Fruit fly (Drosophila melanogaster) whole organism, embryonic: ENCODE data around the gene asl.

Source experiments
- BEAF-32 ChIP-seq: fragments of 200-800 bp; sonication (Bioruptor generic); optimal IDR thresholded peaks from 3 replicates; lab custom pipeline; 2017; ENCODE audit warnings: missing biosample characterization, missing genetic modification characterization, mild to moderate bottlenecking, moderate library complexity, missing genetic modification reagents
- CG11504 ChIP-seq: fragments of 200-800 bp; sonication (Bioruptor generic); optimal IDR thresholded peaks from 3 replicates; lab custom pipeline; 2019; ENCODE audit warnings: missing biosample characterization, mild to moderate bottlenecking, missing genetic modification characterization, moderate library complexity
- CG12155 ChIP-seq: fragments of 200-800 bp; sonication (Bioruptor generic); optimal IDR thresholded peaks from 3 replicates; lab custom pipeline; 2016; ENCODE audit warnings: missing biosample characterization, missing genetic modification characterization
- CG12659 ChIP-seq: fragments of 200-800 bp; sonication (Bioruptor generic); optimal IDR thresholded peaks from 3 replicates; lab custom pipeline; 2017; ENCODE audit warnings: mild to moderate bottlenecking, missing biosample characterization, missing genetic modification reagents, missing genetic modification characterization
- CG13287 ChIP-seq: fragments of 200-800 bp; sonication (Bioruptor generic); IDR thresholded peaks from 2 replicates; pipeline ENCODE4 v1.3.6; 2022; ENCODE audit warnings: missing biosample characterization, missing genetic modification characterization; ENCODE audit not compliant: partially characterized antibody
- CG13296 ChIP-seq: fragments of 200-800 bp; sonication (Bioruptor generic); optimal IDR thresholded peaks from 3 replicates; lab custom pipeline; 2018; ENCODE audit warnings: missing biosample characterization, mild to moderate bottlenecking, missing genetic modification characterization
- CG15514 ChIP-seq: fragments of 200-800 bp; sonication (Bioruptor generic); optimal IDR thresholded peaks from 3 replicates; lab custom pipeline; 2017; ENCODE audit warnings: missing biosample characterization, missing genetic modification characterization, mild to moderate bottlenecking, moderate library complexity, missing genetic modification reagents
- CG16779 ChIP-seq: fragments of 200-800 bp; sonication (Bioruptor generic); IDR thresholded peaks from 2 replicates; pipeline ENCODE4 v1.3.6; 2022; ENCODE audit warnings: missing biosample characterization, missing genetic modification characterization
- CG17385 ChIP-seq: fragments of 200-800 bp; sonication (Bioruptor generic); optimal IDR thresholded peaks from 3 replicates; lab custom pipeline; 2018; ENCODE audit warnings: missing biosample characterization, mild to moderate bottlenecking, missing genetic modification characterization
- CG17568 ChIP-seq: fragments of 200-800 bp; sonication (Bioruptor generic); optimal IDR thresholded peaks from 2 replicates; lab custom pipeline; 2018; ENCODE audit warnings: missing biosample characterization, mild to moderate bottlenecking, missing genetic modification characterization, moderate library complexity
- CG2116 ChIP-seq: fragments of 200-800 bp; sonication (Bioruptor generic); optimal IDR thresholded peaks from 3 replicates; lab custom pipeline; 2018; ENCODE audit warnings: missing biosample characterization, mild to moderate bottlenecking, missing genetic modification characterization
- CG2202 ChIP-seq: fragments of 200-800 bp; sonication (Bioruptor generic); optimal IDR thresholded peaks from 2 replicates; lab custom pipeline; 2018; ENCODE audit warnings: missing biosample characterization, mild to moderate bottlenecking, missing genetic modification characterization
- CG34224 ChIP-seq: fragments of 200-800 bp; sonication (Bioruptor generic); IDR thresholded peaks from 3 replicates; pipeline ENCODE4 v1.3.6; 2022; ENCODE audit warnings: missing biosample characterization, missing genetic modification characterization; ENCODE audit not compliant: partially characterized antibody
- CG34376 ChIP-seq: fragments of 200-800 bp; sonication (Bioruptor generic); optimal IDR thresholded peaks from 2 replicates; lab custom pipeline; 2018; ENCODE audit warnings: missing biosample characterization, mild to moderate bottlenecking, missing genetic modification characterization
- CG4854 ChIP-seq: fragments of 200-800 bp; sonication (Bioruptor generic); optimal IDR thresholded peaks from 2 replicates; lab custom pipeline; 2016; ENCODE audit warnings: missing biosample characterization, missing genetic modification characterization, inconsistent platforms
- CG8359 ChIP-seq: fragments of 200-800 bp; sonication (Bioruptor generic); optimal IDR thresholded peaks from 2 replicates; lab custom pipeline; 2017; ENCODE audit warnings: missing biosample characterization, mild to moderate bottlenecking, missing genetic modification characterization, borderline replicate concordance
- Dll ChIP-seq: fragments of 200-800 bp; sonication (Bioruptor generic); IDR thresholded peaks from 4 replicates; pipeline ENCODE4 v1.3.6; 2022; ENCODE audit warnings: missing biosample characterization, missing genetic modification characterization; ENCODE audit not compliant: partially characterized antibody
- Dp ChIP-seq: fragments of 200-800 bp; sonication (Bioruptor generic); optimal IDR thresholded peaks from 2 replicates; lab custom pipeline; 2018; ENCODE audit warnings: missing biosample characterization, mild to moderate bottlenecking, missing genetic modification characterization, moderate library complexity
- E2f2 ChIP-seq: fragments of 200-800 bp; sonication (Bioruptor generic); IDR thresholded peaks from 2 replicates; pipeline ENCODE4 v1.3.6; 2022; ENCODE audit warnings: missing biosample characterization, missing genetic modification characterization
- Hmx ChIP-seq: fragments of 200-800 bp; sonication (Bioruptor generic); optimal IDR thresholded peaks from 2 replicates; lab custom pipeline; 2016; ENCODE audit warnings: missing biosample characterization, missing genetic modification characterization
- Hr51 ChIP-seq, 2 experiments: fragments of 200-800 bp; sonication (Bioruptor generic); optimal IDR thresholded peaks; 2 replicates in 1 of 2; 3 replicates in 1 of 2; lab custom pipeline; 2016 to 2018; ENCODE audit warnings: missing biosample characterization in 2 of 2, missing genetic modification characterization in 2 of 2, mild to moderate bottlenecking in 1 of 2, moderate library complexity in 1 of 2
- MBD-R2 ChIP-seq: fragments of 200-800 bp; sonication (Bioruptor generic); IDR thresholded peaks from 2 replicates; pipeline ENCODE4 v1.3.6; 2022; ENCODE audit warnings: missing biosample characterization, missing genetic modification characterization
- Myb ChIP-seq: fragments of 200-800 bp; sonication (Bioruptor generic); optimal IDR thresholded peaks from 2 replicates; lab custom pipeline; 2016; ENCODE audit warnings: missing biosample characterization, missing genetic modification characterization
- NC2α ChIP-seq: fragments of 200-800 bp; sonication (Bioruptor generic); optimal IDR thresholded peaks from 2 replicates; lab custom pipeline; 2016; ENCODE audit warnings: missing biosample characterization, missing genetic modification characterization
- Usf ChIP-seq: fragments of 200-800 bp; sonication (Bioruptor generic); optimal IDR thresholded peaks from 2 replicates; lab custom pipeline; 2017; ENCODE audit warnings: missing genotype, missing biosample characterization, missing genetic modification characterization
- ac ChIP-seq: fragments of 200-800 bp; sonication (Bioruptor generic); optimal IDR thresholded peaks from 3 replicates; lab custom pipeline; 2017; ENCODE audit warnings: missing biosample characterization, mild to moderate bottlenecking, missing genetic modification characterization
- ash1 ChIP-seq: fragments of 200-800 bp; sonication (Bioruptor generic); optimal IDR thresholded peaks from 2 replicates; lab custom pipeline; 2018; ENCODE audit warnings: missing biosample characterization, mild to moderate bottlenecking, missing genetic modification characterization
- bigmax ChIP-seq: fragments of 200-800 bp; sonication (Bioruptor generic); optimal IDR thresholded peaks from 2 replicates; lab custom pipeline; 2018; ENCODE audit warnings: missing biosample characterization, mild to moderate bottlenecking, missing genetic modification characterization
- br ChIP-seq: fragments of >200 bp; optimal IDR thresholded peaks from 2 replicates; lab custom pipeline; 2017
- chif ChIP-seq, 2 experiments: fragments of 200-800 bp; sonication (Bioruptor generic); optimal IDR thresholded peaks; 3 replicates each; lab custom pipeline; 2016; ENCODE audit warnings: missing biosample characterization in 2 of 2, missing genetic modification characterization in 2 of 2
- crp ChIP-seq, 2 experiments: fragments of 200-800 bp; sonication (Bioruptor generic); optimal IDR thresholded peaks; 2 replicates in 1 of 2; 3 replicates in 1 of 2; lab custom pipeline; 2017; ENCODE audit warnings: missing biosample characterization in 2 of 2, missing genetic modification characterization in 2 of 2, mild to moderate bottlenecking in 1 of 2, moderate library complexity in 1 of 2
- danr ChIP-seq: fragments of 200-800 bp; sonication (Bioruptor generic); IDR thresholded peaks from 2 replicates; pipeline ENCODE4 v1.3.6; 2022; ENCODE audit warnings: missing biosample characterization, missing genetic modification characterization
- ems ChIP-seq: fragments of 200-800 bp; sonication (Bioruptor generic); optimal IDR thresholded peaks from 3 replicates; lab custom pipeline; 2016; ENCODE audit warnings: missing biosample characterization, missing genetic modification characterization
- eve ChIP-seq, 2 experiments: fragments of >200 bp; optimal IDR thresholded peaks; 2 replicates each; lab custom pipeline; 2017; ENCODE audit warnings: missing biosample characterization in 2 of 2, missing genetic modification characterization in 2 of 2
- ewg ChIP-seq: fragments of 200-800 bp; sonication (Bioruptor generic); optimal IDR thresholded peaks from 3 replicates; lab custom pipeline; 2017; ENCODE audit warnings: mild to moderate bottlenecking, missing biosample characterization, missing genetic modification reagents, missing genetic modification characterization
- fd96Cb ChIP-seq: fragments of 200-800 bp; sonication (Bioruptor generic); optimal IDR thresholded peaks from 2 replicates; lab custom pipeline; 2018; ENCODE audit warnings: missing biosample characterization, mild to moderate bottlenecking, missing genetic modification characterization, moderate library complexity
- ftz-f1 ChIP-seq: fragments of 200-800 bp; sonication (Bioruptor generic); optimal IDR thresholded peaks from 2 replicates; lab custom pipeline; 2016; ENCODE audit warnings: missing biosample characterization, missing genetic modification characterization
- gcm2 ChIP-seq: fragments of 200-800 bp; sonication (Bioruptor generic); optimal IDR thresholded peaks from 2 replicates; lab custom pipeline; 2016; ENCODE audit warnings: missing biosample characterization, missing genetic modification characterization
- jing ChIP-seq: fragments of 200-800 bp; sonication (Bioruptor generic); optimal IDR thresholded peaks from 2 replicates; lab custom pipeline; 2018; ENCODE audit warnings: missing biosample characterization, mild to moderate bottlenecking, missing genetic modification characterization
- luna ChIP-seq: fragments of 200-800 bp; sonication (Bioruptor generic); optimal IDR thresholded peaks from 2 replicates; lab custom pipeline; 2016; ENCODE audit warnings: missing biosample characterization, missing genetic modification characterization
- pita ChIP-seq: fragments of 200-800 bp; sonication (Bioruptor generic); optimal IDR thresholded peaks from 2 replicates; lab custom pipeline; 2017; ENCODE audit warnings: missing biosample characterization, mild to moderate bottlenecking, missing genetic modification characterization
- pzg ChIP-seq: fragments of 200-800 bp; sonication (Bioruptor generic); optimal IDR thresholded peaks from 3 replicates; lab custom pipeline; 2018; ENCODE audit warnings: missing biosample characterization, mild to moderate bottlenecking, missing genetic modification characterization, moderate library complexity
- ro ChIP-seq: fragments of 200-800 bp; sonication (Bioruptor generic); IDR thresholded peaks from 2 replicates; pipeline ENCODE4 v1.3.6; 2022; ENCODE audit warnings: missing biosample characterization, missing genetic modification characterization
- row ChIP-seq: fragments of 200-800 bp; sonication (Bioruptor generic); IDR thresholded peaks from 3 replicates; pipeline ENCODE4 v1.3.6; 2022; ENCODE audit warnings: missing biosample characterization, missing genetic modification characterization
- sc ChIP-seq, 3 experiments: fragments of >200 bp in 2 of 3; fragments of 200-800 bp in 1 of 3; sonication (Bioruptor generic) in 1 of 3; optimal IDR thresholded peaks; 2 replicates in 2 of 3; 3 replicates in 1 of 3; lab custom pipeline; 2017; ENCODE audit warnings: mild to moderate bottlenecking in 1 of 3, missing biosample characterization in 1 of 3, missing genetic modification characterization in 1 of 3, missing genetic modification reagents in 1 of 3
- sima ChIP-seq: fragments of 200-800 bp; sonication (Bioruptor generic); optimal IDR thresholded peaks from 2 replicates; lab custom pipeline; 2016; ENCODE audit warnings: missing biosample characterization, missing genetic modification characterization
- trem ChIP-seq: fragments of 200-800 bp; optimal IDR thresholded peaks from 3 replicates; lab custom pipeline; 2019; ENCODE audit warnings: missing biosample characterization, mild to moderate bottlenecking, missing genetic modification characterization, moderate library complexity
- unc-4 ChIP-seq: fragments of 200-800 bp; sonication (Bioruptor generic); IDR thresholded peaks from 2 replicates; pipeline ENCODE4 v1.3.6; 2022; ENCODE audit warnings: missing biosample characterization, missing genetic modification characterization; ENCODE audit not compliant: partially characterized antibody
- wdn ChIP-seq: fragments of 200-800 bp; sonication (Bioruptor generic); IDR thresholded peaks from 2 replicates; pipeline ENCODE4 v1.3.6; 2022; ENCODE audit warnings: missing biosample characterization, missing genetic modification characterization
- yki ChIP-seq: fragments of >200 bp; optimal IDR thresholded peaks from 3 replicates; lab custom pipeline; 2018

The asl gene

DNA sequence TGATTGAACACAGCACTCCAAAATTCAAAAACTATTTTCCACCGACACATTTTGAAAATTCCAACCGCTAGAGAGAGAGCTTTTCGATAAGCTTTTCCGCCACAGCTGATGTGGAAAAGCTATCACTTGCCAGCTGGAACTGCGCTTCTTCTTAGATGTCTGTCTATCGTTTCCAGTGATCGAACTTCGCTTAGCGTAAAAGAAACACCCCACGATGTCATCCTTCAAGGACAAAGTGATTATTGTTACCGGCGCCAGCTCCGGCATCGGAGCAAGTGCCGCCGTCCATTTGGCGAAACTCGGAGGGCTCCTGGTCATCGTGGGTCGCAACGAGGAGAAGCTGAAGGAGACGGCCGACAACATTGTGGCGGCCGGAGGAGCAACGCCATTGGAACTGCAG is 25.8 kb upstream of the asl start, which contains the start of gene CG31549:
CG31549 (plus strand) TSS at position 11 of the 400 bp plus-strand sequence.
- TF ChIP-seq MBD-R2 (peak; percentile 76), Dll (peak; percentile 43; the same call in 2 of the 4 replicates), E2f2 (peak; percentile 54), ash1 (GFP tag; lab: Kevin White, UChicago) (no peak), crp (GFP tag; optimal IDR thresholded peaks at IDR 0.05; lab: Kevin White, UChicago) (peak in 1 of 2 experiments; percentile 90), CG34224 (GFP tag; lab: Robert Waterston, UW) (0 out of 3 replicates have a peak, but pooled peaks have one; percentile 41), wdn (GFP tag; lab: Robert Waterston, UW) (no peak), CG12155 (GFP tag; lab: Kevin White, UChicago) (no peak), ems (no peak), row (GFP tag; lab: Robert Waterston, UW) (no peak), CG2202 (tag; lab: Kevin White, UChicago) (no peak), eve (GFP tag; optimal IDR thresholded peaks at IDR 0.05; lab: Kevin White, UChicago) (no peak), CG17568 (GFP tag; lab: Kevin White, UChicago) (no peak), danr (no peak), Usf (GFP tag; lab: Kevin White, UChicago) (no peak), CG34376 (GFP tag; lab: Kevin White, UChicago) (peak; percentile 13), CG2116 (GFP tag; lab: Kevin White, UChicago) (peak; percentile 30), sima (GFP tag; lab: Kevin White, UChicago) (no peak), unc-4 (GFP tag; lab: Robert Waterston, UW) (0 out of 2 replicates have a peak, but pooled peaks have one; percentile 36), ac (GFP tag; lab: Kevin White, UChicago) (no peak), pzg (GFP tag; lab: Kevin White, UChicago) (peak; percentile 28), trem (tag; lab: Kevin White, UChicago) (no peak), ro (GFP tag; lab: Robert Waterston, UW) (no peak), CG17385 (GFP tag; lab: Kevin White, UChicago) (peak; percentile 86), br (lab: Kevin White, UChicago) (no peak), CG13287 (GFP tag; lab: Robert Waterston, UW) (peak; percentile 28; the same call in 1 of the 2 replicates), Hr51 (GFP tag; optimal IDR thresholded peaks at IDR 0.05; lab: Kevin White, UChicago) (no peak), chif (GFP tag; optimal IDR thresholded peaks at IDR 0.05; lab: Kevin White, UChicago) (no peak), ftz-f1 (GFP tag; lab: Kevin White, UChicago) (peak; percentile 57), CG12659 (no peak), CG8359 (GFP tag; lab: Kevin White, UChicago) (no peak), ewg (GFP tag; lab: Kevin White, UChicago) (no peak), fd96Cb (no peak), jing (GFP tag; lab: Kevin White, UChicago) (no peak), sc (optimal IDR thresholded peaks at IDR 0.05; lab: Kevin White, UChicago) (no peak), sc (GFP tag; optimal IDR thresholded peaks at IDR 0.05; lab: Kevin White, UChicago) (no peak), luna (GFP tag; lab: Kevin White, UChicago) (no peak), CG13296 (GFP tag; lab: Kevin White, UChicago) (no peak), Dp (peak; percentile 58), gcm2 (no peak), yki (lab: Kevin White, UChicago) (no peak), CG4854 (GFP tag; lab: Kevin White, UChicago) (no peak), Hmx (no peak), Myb (GFP tag; lab: Kevin White, UChicago) (peak; percentile 87), CG15514 (GFP tag; lab: Kevin White, UChicago) (peak; percentile 32), CG16779 (GFP tag; lab: Robert Waterston, UW) (no peak), NC2α (GFP tag; lab: Kevin White, UChicago) (no peak), bigmax (GFP tag; lab: Kevin White, UChicago) (no peak), pita (no peak), CG11504 (tag; lab: Kevin White, UChicago) (no peak), BEAF-32 (peak; percentile 7)
